Worm (Caenorhabditis elegans): ENCODE data around the gene Y53F4B.43.
A peak's percentile ranks its signal among the peaks of the same experiment; 100 is the strongest.

- TF ChIP-seq elt-2 (tag; optimal IDR thresholded peaks at IDR 0.05) (peak; percentile 88), ztf-11 (tag; optimal IDR thresholded peaks at IDR 0.05) (no peak), skn-1 (tag; optimal IDR thresholded peaks at IDR 0.05) (no peak), ceh-82 (tag; optimal IDR thresholded peaks at IDR 0.05) (no peak), nhr-76 (tag; optimal IDR thresholded peaks at IDR 0.05) (no peak), nhr-28 (tag; optimal IDR thresholded peaks at IDR 0.05) (no peak), unc-39 (tag; optimal IDR thresholded peaks at IDR 0.05) (no peak), nhr-25 (tag; optimal IDR thresholded peaks at IDR 0.05) (no peak), ceh-28 (tag; optimal IDR thresholded peaks at IDR 0.05) (no peak), nhr-11 (tag; optimal IDR thresholded peaks at IDR 0.05) (no peak), nhr-77 (tag; optimal IDR thresholded peaks at IDR 0.05) (no peak)
Measured at ce11 chrII:14964877-14965276, 23.4 kb upstream of the Y53F4B.43 start.
